Fruit fly (Drosophila melanogaster): Measurements from ENCODE around the gene CG4619.

CG4619 gene

DNA sequence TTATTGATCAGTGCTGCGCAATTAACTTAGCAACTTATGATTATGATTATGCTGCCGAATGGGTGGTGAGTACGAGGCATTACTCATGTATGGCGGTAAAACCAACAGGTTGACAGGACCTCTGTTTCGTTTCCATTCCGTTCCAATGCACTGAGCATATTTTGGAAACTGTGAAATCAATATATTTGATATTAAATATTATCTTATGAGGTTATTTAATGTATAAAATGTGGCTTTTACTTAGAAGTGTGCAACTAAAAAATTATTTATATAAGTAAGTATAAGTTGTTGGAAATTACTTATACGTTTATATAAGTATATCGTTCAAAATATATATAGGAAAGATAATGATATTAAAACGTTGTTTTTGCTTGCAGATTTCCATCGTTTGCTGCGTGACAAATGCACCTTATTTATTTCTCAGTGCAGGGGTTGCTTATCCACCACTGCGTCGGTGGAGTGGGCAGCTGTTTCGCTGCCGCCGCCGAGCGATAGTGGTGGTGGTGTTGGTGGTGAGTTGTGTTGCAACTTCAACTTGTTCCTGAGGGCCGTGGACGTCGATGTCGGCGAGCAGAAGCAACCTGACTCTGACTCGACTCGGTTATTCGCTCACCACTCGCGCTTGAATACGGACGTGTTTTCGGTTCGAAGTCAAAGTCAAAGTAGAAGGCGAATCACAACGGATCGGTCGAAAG is 45.6 kb downstream of the CG4619 start, which contains the start of gene bib (continued):
- peak; percentile 88 for TF ChIP-seq dmrt99B (tag; optimal IDR thresholded peaks at IDR 0.05)
- no peak for TF ChIP-seq lov (optimal IDR thresholded peaks at IDR 0.05)
- peak; percentile 64; the same call in 1 of the 3 replicates for TF ChIP-seq lov (GFP tag; IDR thresholded peaks at IDR 0.05)
- TF ChIP-seq al (GFP tag; IDR thresholded peaks at IDR 0.05) = no peak
- TF ChIP-seq D (optimal IDR thresholded peaks at IDR 0.05) = no peak
- TF ChIP-seq D (GFP tag; optimal IDR thresholded peaks at IDR 0.05) = peak; percentile 89
- TF ChIP-seq Ptx1 (GFP tag; IDR thresholded peaks at IDR 0.05) = peak; percentile 67
- peak; percentile 70 to 89 for TF ChIP-seq bsh (GFP tag; optimal IDR thresholded peaks at IDR 0.05)
- peak; percentile 91 for TF ChIP-seq phol (tag; optimal IDR thresholded peaks at IDR 0.05)
- peak; percentile 52 for TF ChIP-seq fd3F (GFP tag; optimal IDR thresholded peaks at IDR 0.05)
- peak; percentile 94 for TF ChIP-seq CG8924 (tag; optimal IDR thresholded peaks at IDR 0.05)
- TF ChIP-seq gcm (GFP tag; optimal IDR thresholded peaks at IDR 0.05) = peak; percentile 85
- no peak for TF ChIP-seq CG9876 (GFP tag; optimal IDR thresholded peaks at IDR 0.05)
- TF ChIP-seq CG4282 (GFP tag; optimal IDR thresholded peaks at IDR 0.05) = no peak
- TF ChIP-seq CG2116 (GFP tag; optimal IDR thresholded peaks at IDR 0.05) = peak; percentile 71
- no peak for TF ChIP-seq CG17612 (GFP tag; IDR thresholded peaks at IDR 0.05)
- TF ChIP-seq CG15011 (GFP tag; optimal IDR thresholded peaks at IDR 0.05) = peak; percentile 78
- peak; percentile 75 for TF ChIP-seq HHEX (GFP tag; optimal IDR thresholded peaks at IDR 0.05)
- no peak for TF ChIP-seq cad (GFP tag; optimal IDR thresholded peaks at IDR 0.05)
- TF ChIP-seq Side (GFP tag; optimal IDR thresholded peaks at IDR 0.05) = peak; percentile 41
- peak; percentile 87 for TF ChIP-seq Fer1 (GFP tag; optimal IDR thresholded peaks at IDR 0.05)
- TF ChIP-seq B-H2 (GFP tag; optimal IDR thresholded peaks at IDR 0.05) = no peak
- no peak for TF ChIP-seq Gsc (GFP tag; IDR thresholded peaks at IDR 0.05)
- peak; percentile 46 for TF ChIP-seq grn (GFP tag; optimal IDR thresholded peaks at IDR 0.05)
- TF ChIP-seq CG1647 (GFP tag; optimal IDR thresholded peaks at IDR 0.05) = no peak
- no peak for TF ChIP-seq fru (optimal IDR thresholded peaks at IDR 0.05)
- TF ChIP-seq CG34422 (GFP tag; IDR thresholded peaks at IDR 0.05) = peak; percentile 37; the same call in 1 of the 3 replicates
- no peak for TF ChIP-seq CG1792 (GFP tag; optimal IDR thresholded peaks at IDR 0.05)
- TF ChIP-seq CG1602 (GFP tag; optimal IDR thresholded peaks at IDR 0.05) = peak; percentile 84
- TF ChIP-seq zfh1 (GFP tag; IDR thresholded peaks at IDR 0.05) = peak; percentile 69; the same call in 2 of the 3 replicates
- peak; percentile 87 for TF ChIP-seq tio (GFP tag; optimal IDR thresholded peaks at IDR 0.05)
- no peak for TF ChIP-seq abd-A (tag; optimal IDR thresholded peaks at IDR 0.05)
- TF ChIP-seq CG13123 (GFP tag; optimal IDR thresholded peaks at IDR 0.05) = peak; percentile 65
- TF ChIP-seq CG15514 (GFP tag; optimal IDR thresholded peaks at IDR 0.05) = peak; percentile 52
- TF ChIP-seq peb (GFP tag; IDR thresholded peaks at IDR 0.05) = peak; percentile 48
- peak; percentile 39; the same call in 1 of the 2 replicates for TF ChIP-seq CG4360 (GFP tag; IDR thresholded peaks at IDR 0.05)
- TF ChIP-seq ato (GFP tag; IDR thresholded peaks at IDR 0.05; ENCODE audit: partially characterized antibody) = no peak
- no peak for TF ChIP-seq Hr39 (optimal IDR thresholded peaks at IDR 0.05)
- no peak for TF ChIP-seq inv (GFP tag; IDR thresholded peaks at IDR 0.05; ENCODE audit: partially characterized antibody)
- TF ChIP-seq CG13296 (GFP tag; optimal IDR thresholded peaks at IDR 0.05) = peak; percentile 73
- peak; percentile 39; the same call in 1 of the 2 replicates for TF ChIP-seq CG8765 (GFP tag; IDR thresholded peaks at IDR 0.05)
- TF ChIP-seq Stat92E (GFP tag; optimal IDR thresholded peaks at IDR 0.05) = peak in 1 of 3 experiments; percentile 80
- no peak for TF ChIP-seq Hey (tag; optimal IDR thresholded peaks at IDR 0.05)
- TF ChIP-seq CG11093 (GFP tag; IDR thresholded peaks at IDR 0.05) = peak; percentile 71
- TF ChIP-seq dpn (GFP tag; optimal IDR thresholded peaks at IDR 0.05) = peak; percentile 1 to 82
- TF ChIP-seq CG7987 (GFP tag; optimal IDR thresholded peaks at IDR 0.05) = no peak
- no peak for TF ChIP-seq dimm (GFP tag; IDR thresholded peaks at IDR 0.05)
- TF ChIP-seq hth (optimal IDR thresholded peaks at IDR 0.05) = no peak
- TF ChIP-seq scrt (GFP tag; optimal IDR thresholded peaks at IDR 0.05) = peak; percentile 94
- TF ChIP-seq Lim3 (GFP tag; IDR thresholded peaks at IDR 0.05) = no peak
- TF ChIP-seq CG17186 (GFP tag; optimal IDR thresholded peaks at IDR 0.05) = peak; percentile 41
